Fruit fly (Drosophila melanogaster): ENCODE measurements around the gene Gem4c.

Gem4c gene

dm6 chrX:3968346-3969044 lies 23.7 kb downstream of the Gem4c start, which contains the start of gene CG6428 (continued):
- no peak for TF ChIP-seq Bdp1 (GFP tag; optimal IDR thresholded peaks at IDR 0.05)
- no peak for TF ChIP-seq CG14860 (GFP tag; IDR thresholded peaks at IDR 0.05; ENCODE audit: partially characterized antibody)
- TF ChIP-seq pita (GFP tag; optimal IDR thresholded peaks at IDR 0.05) = no peak
- peak; percentile 11 for TF ChIP-seq CG17186 (GFP tag; optimal IDR thresholded peaks at IDR 0.05)
- no peak for TF ChIP-seq repo (GFP tag; optimal IDR thresholded peaks at IDR 0.05)
- TF ChIP-seq slbo (GFP tag; IDR thresholded peaks at IDR 0.05) = peak; percentile 71; the same call in 1 of the 2 replicates
- TF ChIP-seq emc (GFP tag; optimal IDR thresholded peaks at IDR 0.05) = no peak
- peak; percentile 65 for TF ChIP-seq CoRest (tag; optimal IDR thresholded peaks at IDR 0.05)
- peak; percentile 46 for TF ChIP-seq phol (tag; optimal IDR thresholded peaks at IDR 0.05)
- no peak for TF ChIP-seq CG5953 (GFP tag; IDR thresholded peaks at IDR 0.05)
- TF ChIP-seq CG8765 (GFP tag; IDR thresholded peaks at IDR 0.05) = no peak
- TF ChIP-seq dpn (GFP tag; optimal IDR thresholded peaks at IDR 0.05) = peak; percentile 17 to 29
- peak; percentile 33; the same call in 1 of the 2 replicates for TF ChIP-seq inv (GFP tag; IDR thresholded peaks at IDR 0.05; ENCODE audit: partially characterized antibody)
- TF ChIP-seq Scr (GFP tag; IDR thresholded peaks at IDR 0.05; ENCODE audit: partially characterized antibody) = peak; percentile 68
- TF ChIP-seq CG30020 (tag; optimal IDR thresholded peaks at IDR 0.05) = no peak
- peak; percentile 83 for TF ChIP-seq Lhr (GFP tag; optimal IDR thresholded peaks at IDR 0.05)
- TF ChIP-seq twi (tag; optimal IDR thresholded peaks at IDR 0.05) = no peak
- TF ChIP-seq CG2678 (tag; optimal IDR thresholded peaks at IDR 0.05) = peak; percentile 30
- no peak for TF ChIP-seq ERR (GFP tag; optimal IDR thresholded peaks at IDR 0.05)
- TF ChIP-seq CG12769 (tag; optimal IDR thresholded peaks at IDR 0.05) = no peak
- peak; percentile 82 for TF ChIP-seq CG13287 (GFP tag; IDR thresholded peaks at IDR 0.05; ENCODE audit: partially characterized antibody)
- peak; percentile 67; the same call in 1 of the 2 replicates for TF ChIP-seq sob (GFP tag; IDR thresholded peaks at IDR 0.05)
- peak; percentile 12 for TF ChIP-seq CG13894 (tag; optimal IDR thresholded peaks at IDR 0.05)
- peak; percentile 24 for TF ChIP-seq CG18619 (GFP tag; optimal IDR thresholded peaks at IDR 0.05)
- TF ChIP-seq BtbVII (GFP tag; optimal IDR thresholded peaks at IDR 0.05) = peak; percentile 21
- TF ChIP-seq CG1602 (GFP tag; optimal IDR thresholded peaks at IDR 0.05) = no peak
- peak; percentile 50; the same call in 1 of the 2 replicates for TF ChIP-seq hbn (GFP tag; IDR thresholded peaks at IDR 0.05; ENCODE audit: partially characterized antibody)
- no peak for TF ChIP-seq Fer2 (tag; optimal IDR thresholded peaks at IDR 0.05)
- no peak for TF ChIP-seq wdn (GFP tag; IDR thresholded peaks at IDR 0.05)
- peak; percentile 42 for TF ChIP-seq CG30403 (GFP tag; optimal IDR thresholded peaks at IDR 0.05)
- TF ChIP-seq CG1024 (GFP tag; IDR thresholded peaks at IDR 0.05) = no peak
- TF ChIP-seq CG12744 (GFP tag; optimal IDR thresholded peaks at IDR 0.05) = peak; percentile 12
- TF ChIP-seq ash1 (GFP tag; optimal IDR thresholded peaks at IDR 0.05) = no peak
- no peak for TF ChIP-seq Atf6 (GFP tag; IDR thresholded peaks at IDR 0.05)
- TF ChIP-seq CG1529 (GFP tag; optimal IDR thresholded peaks at IDR 0.05) = no peak
- peak; percentile 58 for TF ChIP-seq CG10543 (GFP tag; optimal IDR thresholded peaks at IDR 0.05)
- no peak for TF ChIP-seq CG31365 (tag; optimal IDR thresholded peaks at IDR 0.05)
- no peak for TF ChIP-seq Stat92E (GFP tag; optimal IDR thresholded peaks at IDR 0.05)
- TF ChIP-seq salm (tag; optimal IDR thresholded peaks at IDR 0.05) = no peak
- 0 out of 3 replicates have a peak, but pooled peaks have one; percentile 29 for TF ChIP-seq Aef1 (GFP tag; IDR thresholded peaks at IDR 0.05)
- peak; percentile 33 for TF ChIP-seq CG4328 (GFP tag; optimal IDR thresholded peaks at IDR 0.05)
- no peak for TF ChIP-seq da (GFP tag; optimal IDR thresholded peaks at IDR 0.05)
- peak; percentile 60 for TF ChIP-seq trem (tag; optimal IDR thresholded peaks at IDR 0.05)
- TF ChIP-seq CTCF (GFP tag; optimal IDR thresholded peaks at IDR 0.05) = peak; percentile 49
- no peak; the same call in 2 of the 3 replicates for TF ChIP-seq zen2 (GFP tag; IDR thresholded peaks at IDR 0.05; ENCODE audit: partially characterized antibody)
- TF ChIP-seq Rfx (GFP tag; IDR thresholded peaks at IDR 0.05) = peak; percentile 72; the same call in 1 of the 2 replicates
- TF ChIP-seq Taf1 (GFP tag; IDR thresholded peaks at IDR 0.05) = no peak
- TF ChIP-seq Trl (optimal IDR thresholded peaks at IDR 0.05) = no peak
- TF ChIP-seq Trl (GFP tag; optimal IDR thresholded peaks at IDR 0.05) = peak; percentile 33
- TF ChIP-seq Hmx (GFP tag; optimal IDR thresholded peaks at IDR 0.05) = no peak
